Fruit fly (Drosophila melanogaster) Kc167 (cell line): ENCODE data around the gene CG12728.

Experiments
- Myc ChIP-seq: fragments of >200 bp; optimal IDR thresholded peaks from 2 replicates; lab custom pipeline; 2017; ENCODE audit warnings: missing external identifiers
- h ChIP-seq: fragments of >200 bp; optimal IDR thresholded peaks from 3 replicates; lab custom pipeline; 2018; ENCODE audit warnings: missing external identifiers
- insv ChIP-seq: fragments of >200 bp; optimal IDR thresholded peaks from 3 replicates; lab custom pipeline; 2018; ENCODE audit warnings: missing external identifiers
- psq ChIP-seq: fragments of >200 bp; optimal IDR thresholded peaks from 2 replicates; lab custom pipeline; 2017; ENCODE audit warnings: missing external identifiers
- ttk ChIP-seq: sonication (Bioruptor generic); optimal IDR thresholded peaks from 2 replicates; lab custom pipeline; 2017; ENCODE audit warnings: missing external identifiers

DNA sequence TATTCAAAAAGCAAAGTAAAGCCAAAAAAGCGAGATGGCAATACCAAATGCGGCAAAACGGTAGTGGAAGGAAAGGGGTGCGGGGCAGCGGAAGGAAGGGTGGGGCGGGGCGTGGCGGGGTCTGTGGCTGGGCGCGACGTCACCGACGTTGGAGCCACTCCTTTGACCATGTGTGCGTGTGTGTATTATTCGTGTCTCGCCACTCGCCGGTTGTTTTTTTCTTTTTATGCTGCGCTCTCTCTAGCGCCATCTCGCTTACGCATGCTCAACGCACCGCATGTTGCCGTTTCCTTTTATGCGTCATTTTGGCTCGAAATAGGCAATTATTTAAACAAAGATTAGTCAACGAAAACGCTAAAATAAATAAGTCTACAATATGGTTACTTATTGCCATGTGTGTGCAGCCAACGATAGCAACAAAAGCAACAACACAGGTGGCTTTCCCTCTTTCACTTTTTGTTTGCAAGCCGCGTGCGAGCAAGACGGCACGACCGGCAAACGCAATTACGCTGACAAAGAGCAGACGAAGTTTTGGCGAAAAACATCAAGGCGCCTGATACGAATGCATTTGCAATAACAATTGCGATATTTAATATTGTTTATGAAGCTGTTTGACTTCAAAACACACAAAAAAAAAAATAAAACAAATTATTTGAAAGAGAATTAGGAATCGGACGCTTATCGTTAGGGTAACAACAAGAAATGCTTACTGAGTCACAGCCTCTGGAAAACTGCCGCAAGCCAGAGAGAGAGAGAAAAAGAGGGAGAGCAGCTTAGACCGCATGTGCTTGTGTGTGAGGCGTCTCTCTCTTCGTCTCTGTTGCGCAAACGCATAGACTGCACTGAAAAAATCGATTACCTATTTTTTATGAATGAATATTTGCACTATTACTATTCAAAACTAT, 42.9 kb upstream of the CG12728 start:
- TF ChIP-seq h (lab: Kevin White, UChicago) = no peak
- no peak for TF ChIP-seq ttk
- no peak for TF ChIP-seq insv (lab: Kevin White, UChicago)
- TF ChIP-seq psq = no peak
- no peak for TF ChIP-seq Myc (lab: Kevin White, UChicago)
